Fruit fly (Drosophila melanogaster) whole organism, adult: ENCODE data around the gene CG14721.

Experiments used
- CG12768 ChIP-seq: fragments of 200-800 bp; sonication (Bioruptor generic); optimal IDR thresholded peaks from 2 replicates; lab custom pipeline; 2017; ENCODE audit warnings: missing biosample characterization, missing genetic modification characterization, mild to moderate bottlenecking, moderate library complexity, missing genetic modification reagents
- CG14711 ChIP-seq: fragments of 200-800 bp; sonication (Bioruptor generic); optimal IDR thresholded peaks from 2 replicates; lab custom pipeline; 2018; ENCODE audit warnings: missing biosample characterization, mild to moderate bottlenecking, missing genetic modification characterization, moderate library complexity
- Crg-1 ChIP-seq: fragments of 200-800 bp; sonication (Bioruptor generic); optimal IDR thresholded peaks from 2 replicates; lab custom pipeline; 2016; ENCODE audit warnings: missing biosample characterization, missing genetic modification characterization
- Mnt ChIP-seq: fragments of 200-800 bp; sonication (Bioruptor generic); optimal IDR thresholded peaks from 2 replicates; lab custom pipeline; 2016; ENCODE audit warnings: missing biosample characterization, mild to moderate bottlenecking, missing genetic modification characterization
- kay ChIP-seq: fragments of 200-800 bp; sonication (Bioruptor generic); peaks from one replicate; lab custom pipeline; 2016; ENCODE audit warnings: missing biosample characterization, missing genetic modification characterization, borderline replicate concordance

DNA sequence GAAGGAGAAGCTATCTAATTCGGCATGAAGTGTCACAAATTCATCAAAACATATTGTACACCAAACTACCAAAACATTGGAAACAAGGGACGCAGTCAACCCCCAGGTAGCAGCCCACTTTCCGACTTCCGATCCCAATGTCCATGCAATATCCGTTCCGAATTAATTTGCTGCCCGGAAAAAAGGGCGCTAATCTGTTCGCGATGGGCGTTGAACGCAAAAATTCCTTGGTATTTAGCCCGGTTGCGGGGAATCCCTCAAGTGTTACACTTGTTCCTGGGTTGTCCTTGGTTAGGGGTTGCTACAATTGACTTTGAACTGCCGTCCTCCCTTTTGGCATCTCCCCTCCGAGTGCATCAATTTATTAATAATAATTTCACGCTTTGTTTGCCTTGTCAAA is 42.7 kb upstream of the CG14721 start:
- no peak for TF ChIP-seq Crg-1 (GFP tag; lab: Kevin White, UChicago)
- TF ChIP-seq CG12768 (GFP tag; lab: Kevin White, UChicago), result no peak
- no peak for TF ChIP-seq kay (GFP tag; lab: Kevin White, UChicago)
- no peak for TF ChIP-seq CG14711 (tag; lab: Kevin White, UChicago)
- TF ChIP-seq Mnt (GFP tag; lab: Kevin White, UChicago), result no peak
